Worm (Caenorhabditis elegans) whole organism, midembryonic: ENCODE data around the gene tag-267.

Experiments
- T22C8.4 ChIP-seq: fragments of 200-800 bp; sonication (Bioruptor generic); IDR thresholded peaks from 2 replicates; pipeline ENCODE4 v1.3.6; 2022; ENCODE audit warnings: missing genetic modification characterization, missing compliant biosample characterization
- cog-1 ChIP-seq: sonication (generic microtip); optimal IDR thresholded peaks from 2 replicates; lab custom pipeline; 2016; ENCODE audit warnings: missing genetic modification characterization, missing compliant biosample characterization

DNA sequence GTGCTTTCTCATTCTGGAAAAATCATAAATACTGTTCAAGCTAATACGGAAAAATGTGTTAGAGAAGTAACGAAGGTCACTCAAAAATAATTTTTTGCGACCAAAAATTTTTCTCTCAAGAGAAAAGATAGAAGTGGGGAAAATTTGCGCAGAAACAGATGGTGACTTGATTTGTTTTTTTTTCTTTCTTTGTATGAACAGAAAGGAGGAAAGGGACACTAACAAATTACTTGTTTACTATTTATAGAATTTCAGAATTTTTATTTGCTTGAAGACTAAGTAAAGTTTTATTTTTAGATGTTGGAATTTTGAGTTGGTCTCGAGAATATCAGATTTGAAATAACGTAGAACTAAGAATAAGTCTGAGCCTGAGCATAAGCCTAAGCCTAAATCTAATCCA, 42.7 kb downstream of the tag-267 start, which contains the start of gene W02B3.4:
- no peak for TF ChIP-seq T22C8.4 (GFP tag; lab: Robert Waterston, UW)
- no peak for TF ChIP-seq cog-1 (tag; lab: Kevin White, UChicago)
